Fruit fly (Drosophila melanogaster): ENCODE data around the gene aay.

The aay gene

DNA sequence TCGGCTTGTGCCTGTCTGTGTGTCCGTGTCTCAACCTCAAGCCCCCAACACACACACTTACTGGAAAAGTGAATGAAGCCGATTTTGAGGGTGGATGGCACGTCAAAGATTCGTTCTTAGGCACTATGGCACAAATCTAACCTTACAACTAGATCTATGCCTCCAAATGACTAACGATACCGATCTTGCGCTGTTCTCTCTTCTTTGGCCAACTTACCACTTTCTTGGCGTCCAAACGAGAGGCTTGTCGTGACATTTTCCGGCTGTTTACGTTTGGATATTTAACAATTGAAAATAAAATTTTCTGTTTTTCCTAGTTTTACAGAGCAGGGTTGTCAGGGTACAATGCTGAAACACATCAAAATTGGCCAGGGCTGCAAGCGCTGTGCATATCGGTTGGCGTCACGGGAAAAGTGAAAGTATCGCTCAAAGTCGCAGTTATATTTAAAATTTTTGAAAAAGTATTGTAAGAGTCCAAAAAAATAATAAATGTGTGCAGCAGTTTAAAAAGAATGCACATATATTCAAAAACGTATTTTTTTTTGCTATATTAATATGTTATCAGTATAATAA is 18.9 kb downstream of the aay start, which contains the start of the genes Bet3 and Nf-YA (continued):
- TF ChIP-seq ftz-f1 (GFP tag; optimal IDR thresholded peaks at IDR 0.05) (no peak), CG10431 (GFP tag; optimal IDR thresholded peaks at IDR 0.05) (peak; percentile 8), sob (GFP tag; IDR thresholded peaks at IDR 0.05) (peak; percentile 62), aop (GFP tag; IDR thresholded peaks at IDR 0.05) (no peak), CG6791 (GFP tag; IDR thresholded peaks at IDR 0.05; ENCODE audit: partially characterized antibody) (peak; percentile 89), CHES-1-like (GFP tag; optimal IDR thresholded peaks at IDR 0.05) (peak; percentile 63), CG7987 (GFP tag; optimal IDR thresholded peaks at IDR 0.05) (peak; percentile 35), MTF-1 (GFP tag; optimal IDR thresholded peaks at IDR 0.05; ENCODE audit: borderline replicate concordance) (peak; percentile 69), CG12391 (tag; optimal IDR thresholded peaks at IDR 0.05) (peak; percentile 71), CG42726 (GFP tag; IDR thresholded peaks at IDR 0.05; ENCODE audit: partially characterized antibody) (peak; percentile 86), MBD-R2 (GFP tag; IDR thresholded peaks at IDR 0.05) (peak; percentile 95), CG13894 (tag; optimal IDR thresholded peaks at IDR 0.05) (peak; percentile 66), slp2 (GFP tag; optimal IDR thresholded peaks at IDR 0.05) (peak; percentile 27), sug (tag; optimal IDR thresholded peaks at IDR 0.05) (peak; percentile 41), nmo (GFP tag; optimal IDR thresholded peaks at IDR 0.05) (peak; percentile 68), CG14710 (tag; optimal IDR thresholded peaks at IDR 0.05) (peak; percentile 70), zfh1 (GFP tag; IDR thresholded peaks at IDR 0.05) (no peak; the same call in 2 of the 3 replicates), Chrac-16 (GFP tag; optimal IDR thresholded peaks at IDR 0.05) (peak; percentile 32), CG18764 (GFP tag; optimal IDR thresholded peaks at IDR 0.05) (peak; percentile 6), fd96Cb (tag; optimal IDR thresholded peaks at IDR 0.05) (peak; percentile 29), Dp (GFP tag; optimal IDR thresholded peaks at IDR 0.05) (peak; percentile 46), BtbVII (GFP tag; optimal IDR thresholded peaks at IDR 0.05) (no peak), NfI (GFP tag; optimal IDR thresholded peaks at IDR 0.05) (peak; percentile 54), CG13775 (GFP tag; optimal IDR thresholded peaks at IDR 0.05) (peak; percentile 49), CG6175 (GFP tag; IDR thresholded peaks at IDR 0.05) (no peak), CG6813 (GFP tag; optimal IDR thresholded peaks at IDR 0.05) (no peak), CG31365 (tag; optimal IDR thresholded peaks at IDR 0.05) (no peak), zen2 (GFP tag; IDR thresholded peaks at IDR 0.05; ENCODE audit: partially characterized antibody) (peak; percentile 86; the same call in 1 of the 3 replicates), yki (optimal IDR thresholded peaks at IDR 0.05) (no peak), wek (GFP tag; optimal IDR thresholded peaks at IDR 0.05) (no peak), bbx (GFP tag; IDR thresholded peaks at IDR 0.05; ENCODE audit: partially characterized antibody) (peak; percentile 85), H2.0 (GFP tag; IDR thresholded peaks at IDR 0.05) (peak; percentile 31; the same call in 1 of the 2 replicates), dmrt11E (tag; optimal IDR thresholded peaks at IDR 0.05) (peak; percentile 35), CG6254 (GFP tag; optimal IDR thresholded peaks at IDR 0.05) (no peak), CG11696 (GFP tag; IDR thresholded peaks at IDR 0.05) (peak; percentile 40; the same call in 1 of the 2 replicates), CG5953 (GFP tag; IDR thresholded peaks at IDR 0.05) (no peak), Ets65A (GFP tag) (peak; percentile 97), slou (GFP tag; optimal IDR thresholded peaks at IDR 0.05) (peak; percentile 41), ase (GFP tag; IDR thresholded peaks at IDR 0.05) (no peak), NFAT (GFP tag; IDR thresholded peaks at IDR 0.05) (peak; percentile 88), sens (GFP tag) (peak; percentile 92), wdn (GFP tag; IDR thresholded peaks at IDR 0.05) (peak; percentile 26; the same call in 1 of the 2 replicates), CG1647 (GFP tag; optimal IDR thresholded peaks at IDR 0.05) (peak; percentile 26), gfzf (GFP tag; optimal IDR thresholded peaks at IDR 0.05) (peak; percentile 54), jumu (GFP tag; optimal IDR thresholded peaks at IDR 0.05) (peak; percentile 55), Rx (GFP tag; IDR thresholded peaks at IDR 0.05) (0 out of 2 replicates have a peak, but pooled peaks have one; percentile 33), CG3065 (GFP tag; optimal IDR thresholded peaks at IDR 0.05) (peak; percentile 3), CG3163 (GFP tag; optimal IDR thresholded peaks at IDR 0.05) (peak; percentile 17), Elba2 (GFP tag; optimal IDR thresholded peaks at IDR 0.05) (peak; percentile 7), knrl (GFP tag; IDR thresholded peaks at IDR 0.05; ENCODE audit: partially characterized antibody) (peak; percentile 90)

Measured in whole organism, embryonic.